Fruit fly (Drosophila melanogaster): ENCODE data around the gene CG1806.

DNA sequence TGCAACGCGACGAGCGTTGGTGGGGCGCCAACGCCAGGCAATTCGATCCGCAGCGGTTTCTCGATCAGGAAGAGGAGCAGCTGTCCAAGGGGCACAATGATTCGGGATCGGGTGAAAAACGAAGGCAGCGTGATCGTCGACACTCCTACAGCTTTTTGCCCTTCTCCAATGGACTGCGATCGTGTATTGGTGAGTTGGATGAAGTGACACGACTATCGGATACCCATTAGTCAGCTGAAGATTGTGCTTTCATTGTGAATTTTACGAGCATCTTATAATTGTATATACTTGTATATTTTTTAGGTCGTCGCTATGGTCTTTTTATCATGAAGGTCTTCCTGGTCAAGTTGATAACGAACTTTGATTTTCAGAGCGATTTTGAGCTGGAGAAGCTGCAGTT, 27.7 kb downstream of the CG1806 start:
- TF ChIP-seq psq (optimal IDR thresholded peaks at IDR 0.05) (no peak), Myc (optimal IDR thresholded peaks at IDR 0.05) (no peak), h (optimal IDR thresholded peaks at IDR 0.05) (no peak)

All from Kc167 (cell line).